Fruit fly (Drosophila melanogaster) whole organism, wandering third instar larva: ENCODE measurements around the gene inc.
A peak's percentile ranks its signal among the peaks of the same experiment; 100 is the strongest.

Experiments used
- Abd-B ChIP-seq: fragments of >200 bp; optimal IDR thresholded peaks from 2 replicates; lab custom pipeline; 2017; ENCODE audit warnings: missing biosample characterization, missing genetic modification characterization
- CG32264 ChIP-seq: fragments of 200-800 bp; sonication (Bioruptor generic); optimal IDR thresholded peaks from 2 replicates; lab custom pipeline; 2016; ENCODE audit warnings: missing biosample characterization, missing genetic modification characterization
- CG9705 ChIP-seq: fragments of 200-800 bp; sonication (Bioruptor generic); optimal IDR thresholded peaks from 2 replicates; lab custom pipeline; 2018; ENCODE audit warnings: missing biosample characterization, mild to moderate bottlenecking, missing genetic modification characterization
- CrebA ChIP-seq: fragments of 200-800 bp; sonication (Bioruptor generic); optimal IDR thresholded peaks from 2 replicates; lab custom pipeline; 2016; ENCODE audit warnings: missing biosample characterization, mild to moderate bottlenecking, missing genetic modification characterization, borderline replicate concordance
- Dfd ChIP-seq: fragments of >200 bp; optimal IDR thresholded peaks from 2 replicates; lab custom pipeline; 2017; ENCODE audit warnings: missing biosample characterization, missing genetic modification characterization
- Dif ChIP-seq: fragments of 200-275, 200-300 bp; sonication (Bioruptor generic); optimal IDR thresholded peaks from 2 replicates; lab custom pipeline; 2018; ENCODE audit warnings: missing biosample characterization, missing genetic modification characterization; ENCODE audit not compliant: partially characterized antibody
- GATAd ChIP-seq: sonication (Bioruptor generic); optimal IDR thresholded peaks from 2 replicates; lab custom pipeline; 2016; ENCODE audit warnings: missing biosample characterization, missing genetic modification characterization
- HLH106 ChIP-seq: fragments of 200-800 bp; optimal IDR thresholded peaks from 3 replicates; lab custom pipeline; 2019; ENCODE audit warnings: missing biosample characterization, mild to moderate bottlenecking, missing genetic modification characterization, moderate library complexity
- Hnf4 ChIP-seq: fragments of 200-800 bp; sonication (Bioruptor generic); optimal IDR thresholded peaks from 2 replicates; lab custom pipeline; 2016; ENCODE audit warnings: missing biosample characterization, mild to moderate bottlenecking, missing genetic modification characterization
- Hr78 ChIP-seq: fragments of >200 bp; optimal IDR thresholded peaks from 2 replicates; lab custom pipeline; 2017; ENCODE audit warnings: missing biosample characterization, missing genetic modification characterization
- Hr83 ChIP-seq: fragments of 200-300 bp; sonication (Bioruptor generic); optimal IDR thresholded peaks from 2 replicates; lab custom pipeline; 2016; ENCODE audit warnings: missing biosample characterization, mild to moderate bottlenecking, missing genetic modification characterization, moderate library complexity; ENCODE audit not compliant: poor library complexity, severe bottlenecking
- Jra ChIP-seq: sonication (Bioruptor generic); optimal IDR thresholded peaks from 2 replicates; lab custom pipeline; 2016; ENCODE audit warnings: missing biosample characterization, missing genetic modification characterization
- Mio ChIP-seq: sonication (Bioruptor generic); optimal IDR thresholded peaks from 2 replicates; lab custom pipeline; 2016; ENCODE audit warnings: missing biosample characterization, missing genetic modification characterization
- Myc ChIP-seq: fragments of >200 bp; optimal IDR thresholded peaks from 2 replicates; lab custom pipeline; 2017
- N ChIP-seq: fragments of >200 bp; optimal IDR thresholded peaks from 2 replicates; lab custom pipeline; 2018; ENCODE audit warnings: missing biosample characterization, missing external identifiers, missing genetic modification characterization
- OdsH ChIP-seq: fragments of 200-800 bp; sonication (Bioruptor generic); optimal IDR thresholded peaks from 2 replicates; lab custom pipeline; 2016; ENCODE audit warnings: missing biosample characterization, mild to moderate bottlenecking, missing genetic modification characterization
- Rel ChIP-seq, 2 experiments: fragments of 200-800 bp; sonication (Bioruptor generic) in 1 of 2; optimal IDR thresholded peaks; 2 replicates in 1 of 2; 3 replicates in 1 of 2; lab custom pipeline; 2016 to 2019; ENCODE audit warnings: mild to moderate bottlenecking in 2 of 2, missing biosample characterization in 2 of 2, missing genetic modification characterization in 2 of 2, moderate library complexity in 1 of 2
- Sp1 ChIP-seq: fragments of 200-800 bp; sonication (Bioruptor generic); optimal IDR thresholded peaks from 3 replicates; lab custom pipeline; 2019; ENCODE audit warnings: missing biosample characterization, mild to moderate bottlenecking, missing genetic modification characterization, moderate library complexity
- Vsx2 ChIP-seq: fragments of 200-300, 225-300 bp; sonication (Bioruptor generic); optimal IDR thresholded peaks from 2 replicates; lab custom pipeline; 2018; ENCODE audit warnings: missing biosample characterization, missing genetic modification characterization; ENCODE audit not compliant: partially characterized antibody
- br ChIP-seq: fragments of 200-800 bp; sonication (Bioruptor generic); optimal IDR thresholded peaks from 2 replicates; lab custom pipeline; 2016; ENCODE audit warnings: missing biosample characterization, missing genetic modification characterization
- brk ChIP-seq: fragments of 200-800 bp; sonication (Bioruptor generic); optimal IDR thresholded peaks from 2 replicates; lab custom pipeline; 2016; ENCODE audit warnings: missing biosample characterization, mild to moderate bottlenecking, missing genetic modification characterization
- dl ChIP-seq, 2 experiments: fragments of 175-275, 200-275 bp in 1 of 2; fragments of 200-275 bp in 1 of 2; sonication (Bioruptor generic); optimal IDR thresholded peaks; lab custom pipeline; 2018; ENCODE audit warnings: mild to moderate bottlenecking in 2 of 2, missing biosample characterization in 2 of 2, missing genetic modification characterization in 2 of 2, moderate library complexity in 2 of 2; ENCODE audit not compliant: partially characterized antibody in 2 of 2, insufficient read depth in 1 of 2
- dmrt93B ChIP-seq: fragments of 200-800 bp; sonication (Bioruptor generic); optimal IDR thresholded peaks from 2 replicates; lab custom pipeline; 2018; ENCODE audit warnings: missing biosample characterization, mild to moderate bottlenecking, missing genetic modification characterization
- dsf ChIP-seq: sonication (Bioruptor generic); optimal IDR thresholded peaks from 2 replicates; lab custom pipeline; 2016; ENCODE audit warnings: missing biosample characterization, missing genetic modification characterization, borderline replicate concordance
- ey ChIP-seq: fragments of 200-800 bp; sonication (Bioruptor generic); optimal IDR thresholded peaks from 2 replicates; lab custom pipeline; 2016; ENCODE audit warnings: missing biosample characterization, missing genetic modification characterization
- foxo ChIP-seq, 2 experiments: fragments of 200-800 bp; sonication (Bioruptor generic); optimal IDR thresholded peaks; 2 replicates in 1 of 2; 3 replicates in 1 of 2; lab custom pipeline; 2016 to 2017; ENCODE audit warnings: missing biosample characterization in 2 of 2, missing genetic modification characterization in 2 of 2
- fru ChIP-seq: fragments of 200-800 bp; sonication (Bioruptor generic); optimal IDR thresholded peaks from 3 replicates; lab custom pipeline; 2016; ENCODE audit warnings: missing biosample characterization, mild to moderate bottlenecking, missing genetic modification characterization
- h ChIP-seq: fragments of 200-800 bp; sonication (Bioruptor generic); optimal IDR thresholded peaks from 3 replicates; lab custom pipeline; 2016; ENCODE audit warnings: missing biosample characterization, mild to moderate bottlenecking, missing genetic modification characterization
- jim ChIP-seq: fragments of 175-275, 200-325 bp; sonication (Bioruptor generic); optimal IDR thresholded peaks from 2 replicates; lab custom pipeline; 2016; ENCODE audit warnings: missing biosample characterization, mild to moderate bottlenecking, missing genetic modification characterization
- lola ChIP-seq: fragments of >200 bp; optimal IDR thresholded peaks from 2 replicates; lab custom pipeline; 2017; ENCODE audit warnings: missing biosample characterization, missing genetic modification characterization
- pan ChIP-seq: fragments of >200 bp; optimal IDR thresholded peaks from 2 replicates; lab custom pipeline; 2017
- psq ChIP-seq: fragments of 200-800 bp; sonication (Bioruptor generic); optimal IDR thresholded peaks from 3 replicates; lab custom pipeline; 2017; ENCODE audit warnings: missing biosample characterization, mild to moderate bottlenecking, missing genetic modification characterization, moderate library complexity
- rgr ChIP-seq: fragments of 200-800 bp; sonication (Bioruptor generic); optimal IDR thresholded peaks from 3 replicates; lab custom pipeline; 2016; ENCODE audit warnings: missing biosample characterization, mild to moderate bottlenecking, missing genetic modification characterization
- sage ChIP-seq: fragments of 200-800 bp; sonication (Bioruptor generic); optimal IDR thresholded peaks from 2 replicates; lab custom pipeline; 2016; ENCODE audit warnings: missing biosample characterization, mild to moderate bottlenecking, missing genetic modification characterization
- sv ChIP-seq: fragments of 200-800 bp; sonication (Bioruptor generic); optimal IDR thresholded peaks from 3 replicates; lab custom pipeline; 2016; ENCODE audit warnings: missing biosample characterization, missing genetic modification characterization
- tai ChIP-seq: sonication (Bioruptor generic); optimal IDR thresholded peaks from 2 replicates; lab custom pipeline; 2016; ENCODE audit warnings: missing biosample characterization, missing genetic modification characterization
- usp ChIP-seq: fragments of >200 bp; optimal IDR thresholded peaks from 2 replicates; lab custom pipeline; 2017; ENCODE audit warnings: missing biosample characterization, missing genetic modification characterization
- woc ChIP-seq: sonication (Bioruptor generic); optimal IDR thresholded peaks from 2 replicates; lab custom pipeline; 2016; ENCODE audit warnings: missing biosample characterization, mild to moderate bottlenecking, missing genetic modification characterization

The inc gene

DNA sequence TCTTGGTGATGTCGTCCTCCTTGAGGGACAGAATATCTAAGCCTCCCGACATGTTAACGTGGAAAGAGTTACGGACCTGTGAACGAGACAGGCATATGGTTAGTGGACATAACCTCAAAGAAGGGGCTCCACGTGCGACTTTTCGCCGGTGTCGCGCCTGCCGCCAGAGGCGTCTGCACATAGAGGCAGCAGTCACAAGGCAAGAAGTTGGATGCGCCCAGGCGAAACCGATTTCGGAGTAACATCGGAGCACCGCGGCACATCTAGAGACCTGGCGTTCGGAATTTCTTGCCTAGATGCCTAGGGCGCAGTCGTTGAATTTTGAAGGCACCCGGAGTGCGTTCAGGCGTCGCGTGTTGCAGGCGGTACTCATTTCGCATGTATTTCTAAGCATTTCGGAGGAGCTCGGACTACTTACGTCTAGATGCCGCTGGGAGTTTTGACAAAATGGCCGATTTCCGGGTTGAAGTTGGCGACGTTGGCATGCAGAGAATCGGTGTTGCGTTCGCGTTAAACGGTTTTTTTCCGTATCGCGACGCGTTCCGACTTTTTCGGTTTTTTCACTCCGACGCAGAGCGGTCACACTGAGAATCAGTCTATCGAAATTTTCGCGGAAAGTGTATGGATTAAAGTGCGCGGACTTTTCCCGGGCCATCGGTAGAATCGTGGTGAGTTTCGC, at the start of gene inc, which contains the start of gene sta:
inc (plus strand) TSS at position 640 of the 679 bp plus-strand sequence.
sta (minus strand) TSS at position 574 of the 679 bp plus-strand sequence.
- TF ChIP-seq Jra (GFP tag; lab: Kevin White, UChicago) = no peak
- TF ChIP-seq Hr83 = peak; percentile 33
- peak; percentile 15 for TF ChIP-seq sv
- peak in 1 of 2 experiments; percentile 68 for TF ChIP-seq foxo (GFP tag; optimal IDR thresholded peaks at IDR 0.05; lab: Kevin White, UChicago)
- no peak for TF ChIP-seq GATAd (GFP tag; lab: Kevin White, UChicago)
- peak; percentile 68 for TF ChIP-seq h (GFP tag; lab: Kevin White, UChicago)
- no peak for TF ChIP-seq Vsx2
- TF ChIP-seq HLH106 (tag; lab: Kevin White, UChicago) = peak; percentile 72
- TF ChIP-seq Sp1 (GFP tag; lab: Kevin White, UChicago) = peak; percentile 83
- no peak for TF ChIP-seq Dfd (GFP tag; lab: Kevin White, UChicago)
- no peak for TF ChIP-seq dsf (GFP tag; lab: Kevin White, UChicago)
- TF ChIP-seq jim = no peak
- TF ChIP-seq Dif (GFP tag; lab: Kevin White, UChicago) = peak; percentile 68
- peak; percentile 27 for TF ChIP-seq psq
- peak; percentile 66 for TF ChIP-seq CG9705 (GFP tag; lab: Kevin White, UChicago)
- TF ChIP-seq fru (GFP tag; lab: Kevin White, UChicago) = peak; percentile 69
- TF ChIP-seq tai = no peak
- no peak for TF ChIP-seq Mio (GFP tag; lab: Kevin White, UChicago)
- no peak for TF ChIP-seq sage (GFP tag; lab: Kevin White, UChicago)
- TF ChIP-seq Hnf4 (GFP tag; lab: Kevin White, UChicago) = no peak
- TF ChIP-seq Abd-B = no peak
- TF ChIP-seq brk (GFP tag; lab: Kevin White, UChicago) = no peak
- TF ChIP-seq OdsH (GFP tag; lab: Kevin White, UChicago) = peak; percentile 29
- peak; percentile 83 for TF ChIP-seq rgr (GFP tag; lab: Kevin White, UChicago)
- TF ChIP-seq pan = no peak
- TF ChIP-seq N (GFP tag; lab: Kevin White, UChicago) = no peak
- peak; percentile 37 for TF ChIP-seq ey (GFP tag; lab: Kevin White, UChicago)
- TF ChIP-seq woc (GFP tag; lab: Kevin White, UChicago) = peak; percentile 9
- TF ChIP-seq Rel (GFP tag; optimal IDR thresholded peaks at IDR 0.05; lab: Kevin White, UChicago) = no peak
- TF ChIP-seq Rel (tag; optimal IDR thresholded peaks at IDR 0.05; lab: Kevin White, UChicago) = peak; percentile 72
- TF ChIP-seq dl (GFP tag; optimal IDR thresholded peaks at IDR 0.05; lab: Kevin White, UChicago; ENCODE audit: insufficient read depth in 1 of 2, partially characterized antibody in 2 of 2) = no peak
- TF ChIP-seq lola (GFP tag; lab: Kevin White, UChicago) = no peak
- no peak for TF ChIP-seq Hr78 (GFP tag; lab: Kevin White, UChicago)
- TF ChIP-seq usp (GFP tag; lab: Kevin White, UChicago) = no peak
- TF ChIP-seq dmrt93B = peak; percentile 61
- no peak for TF ChIP-seq CG32264
- TF ChIP-seq br (GFP tag; lab: Kevin White, UChicago) = peak; percentile 69
- TF ChIP-seq Myc (lab: Kevin White, UChicago) = no peak
- no peak for TF ChIP-seq CrebA (GFP tag; lab: Kevin White, UChicago)

DNA sequence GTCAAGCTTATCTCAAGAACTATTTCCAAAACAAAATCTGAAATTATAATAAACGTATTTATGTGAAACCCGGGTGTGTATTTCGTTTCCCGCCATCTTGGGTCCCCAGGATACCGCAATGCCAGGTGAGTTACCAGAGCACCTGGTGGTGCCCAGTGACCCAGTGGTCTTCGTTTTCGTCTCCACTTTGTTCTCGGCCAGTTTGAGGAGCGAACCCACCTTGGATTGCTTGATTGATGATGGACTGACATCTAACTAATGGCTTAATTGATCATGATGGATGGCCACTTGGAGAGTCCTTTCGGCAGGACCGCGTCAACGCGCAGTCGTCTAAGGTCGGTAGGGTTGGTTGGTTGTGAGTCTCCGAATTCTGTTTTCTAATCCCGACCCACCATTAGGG, 31.1 kb upstream of the inc start, which contains the start of gene Gr2a:
Gr2a (plus strand) TSS at position 301 of the 400 bp plus-strand sequence.
- TF ChIP-seq HLH106 (tag; lab: Kevin White, UChicago) = no peak
- no peak for TF ChIP-seq Myc (lab: Kevin White, UChicago)
- no peak for TF ChIP-seq jim
- TF ChIP-seq woc (GFP tag; lab: Kevin White, UChicago) = no peak
- TF ChIP-seq lola (GFP tag; lab: Kevin White, UChicago) = no peak
- TF ChIP-seq dl (GFP tag; optimal IDR thresholded peaks at IDR 0.05; lab: Kevin White, UChicago; ENCODE audit: insufficient read depth in 1 of 2, partially characterized antibody in 2 of 2) = no peak
- no peak for TF ChIP-seq Hr83
- TF ChIP-seq Jra (GFP tag; lab: Kevin White, UChicago) = no peak
- TF ChIP-seq Dif (GFP tag; lab: Kevin White, UChicago) = no peak
- no peak for TF ChIP-seq N (GFP tag; lab: Kevin White, UChicago)
- no peak for TF ChIP-seq tai
- TF ChIP-seq GATAd (GFP tag; lab: Kevin White, UChicago) = no peak
- TF ChIP-seq br (GFP tag; lab: Kevin White, UChicago) = no peak
